Worm (Caenorhabditis elegans) whole organism, late embryonic: Measurements from ENCODE around the gene gsp-1.
A peak's percentile ranks its signal among the peaks of the same experiment; 100 is the strongest.

Experiments
- C08G9.2 ChIP-seq: sonication (generic microtip); optimal IDR thresholded peaks from 2 replicates; lab custom pipeline; 2016; ENCODE audit warnings: mild to moderate bottlenecking, missing genetic modification characterization, moderate library complexity, missing compliant biosample characterization
- C38D4.7 ChIP-seq: fragments of 200-800 bp; sonication (Bioruptor generic); optimal IDR thresholded peaks from 2 replicates; lab custom pipeline; 2018; ENCODE audit warnings: mild to moderate bottlenecking, missing genetic modification characterization, moderate library complexity, missing compliant biosample characterization
- F13H6.1 ChIP-seq: sonication (generic microtip); optimal IDR thresholded peaks from 2 replicates; lab custom pipeline; 2016; ENCODE audit warnings: missing genetic modification characterization, missing compliant biosample characterization
- K09A11.1 ChIP-seq: sonication (generic microtip); optimal IDR thresholded peaks from 2 replicates; lab custom pipeline; 2017; ENCODE audit warnings: antibody characterized with exemption, mild to moderate bottlenecking, missing genetic modification characterization, missing compliant biosample characterization; ENCODE audit not compliant: insufficient read depth
- T23F11.4 ChIP-seq: fragments of 200-800 bp; sonication (Bioruptor generic); optimal IDR thresholded peaks from 2 replicates; lab custom pipeline; 2018; ENCODE audit warnings: mild to moderate bottlenecking, missing genetic modification characterization, missing compliant biosample characterization
- ahr-1 ChIP-seq: sonication (generic microtip); optimal IDR thresholded peaks from 2 replicates; lab custom pipeline; 2016; ENCODE audit warnings: missing genetic modification characterization, missing compliant biosample characterization
- ceh-14 ChIP-seq: sonication (generic microtip); optimal IDR thresholded peaks from 2 replicates; lab custom pipeline; 2016; ENCODE audit warnings: missing genotype, missing genetic modification characterization, missing compliant biosample characterization
- ceh-18 ChIP-seq: sonication (generic microtip); optimal IDR thresholded peaks from 2 replicates; lab custom pipeline; 2016; ENCODE audit warnings: missing genetic modification characterization, missing compliant biosample characterization
- ceh-2 ChIP-seq: sonication (generic microtip); optimal IDR thresholded peaks from 2 replicates; lab custom pipeline; 2016; ENCODE audit warnings: missing genotype, missing genetic modification characterization, missing compliant biosample characterization
- ceh-30 ChIP-seq: fragments of 150-350 bp; optimal IDR thresholded peaks from 2 replicates; lab custom pipeline; 2014; ENCODE audit warnings: missing biosample characterization, missing genetic modification characterization
- che-1 ChIP-seq: sonication (generic microtip); optimal IDR thresholded peaks from 2 replicates; lab custom pipeline; 2016; ENCODE audit warnings: mild to moderate bottlenecking, missing genetic modification characterization, missing compliant biosample characterization
- elt-4 ChIP-seq: sonication (generic microtip); optimal IDR thresholded peaks from 2 replicates; lab custom pipeline; 2016; ENCODE audit warnings: missing genetic modification characterization, missing compliant biosample characterization
- gmeb-2 ChIP-seq: sonication (generic microtip); optimal IDR thresholded peaks from 2 replicates; lab custom pipeline; 2016; ENCODE audit warnings: missing genetic modification characterization, inconsistent platforms, missing compliant biosample characterization
- hlh-13 ChIP-seq: fragments of 200-800 bp; sonication (Bioruptor generic); optimal IDR thresholded peaks from 2 replicates; lab custom pipeline; 2018; ENCODE audit warnings: mild to moderate bottlenecking, missing genetic modification characterization, missing compliant biosample characterization
- hlh-15 ChIP-seq: sonication (generic microtip); optimal IDR thresholded peaks from 2 replicates; lab custom pipeline; 2016; ENCODE audit warnings: missing genetic modification characterization, missing compliant biosample characterization
- hlh-30 ChIP-seq: sonication (generic microtip); optimal IDR thresholded peaks from 2 replicates; lab custom pipeline; 2017; ENCODE audit warnings: antibody characterized with exemption, missing genetic modification characterization, missing compliant biosample characterization; ENCODE audit not compliant: insufficient read depth
- hlh-6 ChIP-seq: sonication (generic microtip); optimal IDR thresholded peaks from 2 replicates; lab custom pipeline; 2016; ENCODE audit warnings: missing genotype, missing genetic modification characterization, missing compliant biosample characterization
- hlh-8 ChIP-seq: sonication (generic microtip); optimal IDR thresholded peaks from 2 replicates; lab custom pipeline; 2016; ENCODE audit warnings: missing genotype, missing genetic modification characterization, missing compliant biosample characterization
- lim-6 ChIP-seq: sonication (generic microtip); optimal IDR thresholded peaks from 2 replicates; lab custom pipeline; 2016; ENCODE audit warnings: missing genetic modification characterization, missing compliant biosample characterization
- lin-11 ChIP-seq: fragments of 200-800 bp; sonication (Bioruptor generic); optimal IDR thresholded peaks from 2 replicates; lab custom pipeline; 2018; ENCODE audit warnings: mild to moderate bottlenecking, missing genetic modification characterization, missing compliant biosample characterization
- madf-2 ChIP-seq: sonication (generic microtip); optimal IDR thresholded peaks from 2 replicates; lab custom pipeline; 2017; ENCODE audit warnings: missing genetic modification characterization, missing compliant biosample characterization
- mec-3 ChIP-seq: sonication (generic microtip); optimal IDR thresholded peaks from 2 replicates; lab custom pipeline; 2016; ENCODE audit warnings: borderline replicate concordance, missing genetic modification characterization, missing compliant biosample characterization
- nfya-1 ChIP-seq: sonication (generic microtip); optimal IDR thresholded peaks from 2 replicates; lab custom pipeline; 2017; ENCODE audit warnings: missing genetic modification characterization, mild to moderate bottlenecking, missing compliant biosample characterization, antibody characterized with exemption, moderate library complexity
- odd-2 ChIP-seq: sonication (generic microtip); optimal IDR thresholded peaks from 2 replicates; lab custom pipeline; 2017; ENCODE audit warnings: antibody characterized with exemption, mild to moderate bottlenecking, missing genetic modification characterization, missing compliant biosample characterization
- pag-3 ChIP-seq: sonication (generic microtip); optimal IDR thresholded peaks from 2 replicates; lab custom pipeline; 2016; ENCODE audit warnings: missing compliant biosample characterization, missing genetic modification characterization, borderline replicate concordance
- pha-2 ChIP-seq: sonication (generic microtip); optimal IDR thresholded peaks from 2 replicates; lab custom pipeline; 2017; ENCODE audit warnings: mild to moderate bottlenecking, missing genetic modification characterization, missing compliant biosample characterization
- pqm-1 ChIP-seq: sonication (generic microtip); optimal IDR thresholded peaks from 2 replicates; lab custom pipeline; 2016; ENCODE audit warnings: missing genetic modification characterization, missing compliant biosample characterization
- sdc-2 ChIP-seq: sonication (generic microtip); optimal IDR thresholded peaks from 2 replicates; lab custom pipeline; 2016; ENCODE audit warnings: missing genotype, missing genetic modification characterization, missing compliant biosample characterization
- sox-2 ChIP-seq: fragments of 200-800 bp; sonication (Bioruptor generic); IDR thresholded peaks from 2 replicates; pipeline ENCODE4 v1.3.6; 2022; ENCODE audit warnings: missing genetic modification reagents, missing genetic modification characterization, missing compliant biosample characterization
- sox-4 ChIP-seq: sonication (generic microtip); optimal IDR thresholded peaks from 2 replicates; lab custom pipeline; 2017; ENCODE audit warnings: mild to moderate bottlenecking, missing genetic modification characterization, inconsistent platforms, missing compliant biosample characterization
- syd-9 ChIP-seq: sonication (generic microtip); optimal IDR thresholded peaks from 2 replicates; lab custom pipeline; 2016; ENCODE audit warnings: mild to moderate bottlenecking, missing genetic modification characterization, moderate library complexity, missing compliant biosample characterization
- tbx-7 ChIP-seq: sonication (generic microtip); optimal IDR thresholded peaks from 2 replicates; lab custom pipeline; 2016; ENCODE audit warnings: missing genotype, missing genetic modification characterization, missing compliant biosample characterization
- ttx-3 ChIP-seq: sonication (generic microtip); optimal IDR thresholded peaks from 2 replicates; lab custom pipeline; 2016; ENCODE audit warnings: missing genetic modification reagents, missing genetic modification characterization, missing compliant biosample characterization
- unc-3 ChIP-seq, 2 experiments: fragments of 200-800 bp in 1 of 2; sonication (Bioruptor generic) in 1 of 2; sonication (generic microtip) in 1 of 2; conservative IDR thresholded peaks in 1 of 2; optimal IDR thresholded peaks in 1 of 2; 2 replicates each; pipeline versions ENCODE4 v1.3.6 to Lab custom; 2016 to 2022; ENCODE audit warnings: missing compliant biosample characterization in 2 of 2, missing genetic modification characterization in 2 of 2, missing genetic modification reagents in 1 of 2
- unc-42 ChIP-seq: sonication (generic microtip); optimal IDR thresholded peaks from 2 replicates; lab custom pipeline; 2016; ENCODE audit warnings: missing genotype, missing genetic modification characterization, missing compliant biosample characterization
- unc-86 ChIP-seq: sonication (generic microtip); optimal IDR thresholded peaks from 2 replicates; lab custom pipeline; 2016; ENCODE audit warnings: missing genetic modification characterization, missing compliant biosample characterization
- ztf-16 ChIP-seq: sonication (generic microtip); optimal IDR thresholded peaks from 2 replicates; lab custom pipeline; 2017; ENCODE audit warnings: missing genetic modification characterization, missing compliant biosample characterization

The gsp-1 gene

DNA sequence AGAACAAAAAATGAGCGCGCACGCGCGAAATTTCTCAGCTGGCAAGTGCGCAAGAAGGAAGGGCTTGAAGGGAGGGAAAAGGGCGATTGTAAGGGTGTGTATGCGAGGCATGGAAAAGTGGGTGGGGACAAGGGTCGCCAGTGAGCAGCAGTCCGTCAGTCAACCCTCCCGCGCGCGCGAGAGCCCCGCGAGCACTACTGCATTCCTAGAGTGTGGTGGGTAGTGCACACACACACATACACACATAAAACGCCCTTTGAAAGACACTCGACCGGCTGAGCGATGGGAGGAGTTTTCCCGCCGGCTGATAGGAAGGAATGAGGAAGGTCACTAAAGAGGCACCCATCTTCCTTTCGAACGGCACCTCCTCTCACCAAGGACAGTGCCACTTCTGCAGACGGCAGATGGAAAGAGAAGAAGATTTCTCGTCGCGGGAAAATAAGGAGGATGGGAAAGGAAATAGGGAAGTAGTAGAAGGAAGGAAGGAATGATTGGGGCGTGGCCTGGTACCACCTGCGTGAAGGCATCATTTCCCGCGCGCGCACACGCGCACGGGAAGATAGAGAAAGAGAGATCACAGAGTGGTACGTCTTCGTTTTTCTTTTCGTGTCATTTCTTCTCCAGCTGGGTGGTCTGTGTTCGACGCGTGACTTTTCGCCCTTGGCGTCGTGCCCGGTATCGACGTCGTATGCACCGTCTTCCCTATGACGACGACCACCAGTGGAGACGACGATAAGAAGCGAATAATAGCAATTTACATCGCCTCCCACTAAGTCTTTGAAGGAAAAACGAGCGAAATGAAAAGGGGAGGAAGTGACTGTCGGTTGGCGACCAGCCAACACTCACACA is 34.9 kb downstream of the gsp-1 start (continued):
- TF ChIP-seq mec-3 (tag; lab: Kevin White, UChicago) (no peak), lim-6 (no peak), C38D4.7 (GFP tag; lab: Kevin White, UChicago) (peak; percentile 29), lin-11 (no peak), nfya-1 (tag; lab: Kevin White, UChicago) (no peak), unc-3 (GFP tag; conservative IDR thresholded peaks at IDR 0.05; lab: Robert Waterston, UW) (no peak), unc-3 (tag; optimal IDR thresholded peaks at IDR 0.05; lab: Kevin White, UChicago) (no peak), C08G9.2 (peak; percentile 1), ahr-1 (tag; lab: Kevin White, UChicago) (no peak), ttx-3 (tag; lab: Kevin White, UChicago) (peak; percentile 20), unc-86 (tag; lab: Kevin White, UChicago) (no peak), ceh-18 (peak; percentile 42), unc-42 (peak; percentile 44), pqm-1 (tag; lab: Kevin White, UChicago) (no peak), ceh-14 (tag; lab: Kevin White, UChicago) (peak; percentile 29), sox-4 (tag; lab: Kevin White, UChicago) (no peak), hlh-8 (tag; lab: Kevin White, UChicago) (no peak), T23F11.4 (peak; percentile 28), ceh-30 (tag; lab: Kevin White, UChicago) (no peak), hlh-6 (no peak), F13H6.1 (peak; percentile 2), madf-2 (no peak), ztf-16 (tag; lab: Kevin White, UChicago) (peak; percentile 27), syd-9 (tag; lab: Kevin White, UChicago) (peak; percentile 55), sdc-2 (tag; lab: Kevin White, UChicago) (no peak), gmeb-2 (tag; lab: Kevin White, UChicago) (no peak), tbx-7 (tag; lab: Kevin White, UChicago) (no peak), pha-2 (peak; percentile 56), odd-2 (tag; lab: Kevin White, UChicago) (no peak)

DNA sequence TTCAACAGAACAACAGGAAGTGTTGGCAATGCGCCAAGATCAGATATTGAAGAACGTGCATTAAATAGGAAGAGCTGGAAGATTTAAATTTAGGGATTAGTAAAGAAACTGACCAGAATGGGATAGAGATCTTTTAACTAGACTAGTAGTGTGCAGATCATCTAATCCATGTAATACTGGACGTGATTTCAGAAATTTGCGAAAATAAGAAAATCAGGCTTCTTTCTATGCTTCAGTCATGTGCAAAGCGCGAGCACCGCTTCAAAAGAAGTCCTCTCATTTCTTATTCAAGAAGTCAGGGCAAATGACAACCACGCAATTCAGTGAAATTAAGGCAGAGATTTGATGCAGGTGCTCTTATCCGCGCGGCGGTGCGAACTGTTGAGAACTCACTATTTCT is 35.8 kb downstream of the gsp-1 start:
- no peak for TF ChIP-seq sox-2
- no peak for TF ChIP-seq sdc-2 (tag; lab: Kevin White, UChicago)
- no peak for TF ChIP-seq hlh-13
- no peak for TF ChIP-seq pag-3
- no peak for TF ChIP-seq hlh-6
- no peak for TF ChIP-seq F13H6.1
- TF ChIP-seq che-1 (tag; lab: Kevin White, UChicago): no peak
- TF ChIP-seq hlh-15 (tag; lab: Kevin White, UChicago): no peak
- no peak for TF ChIP-seq elt-4

- TF ChIP-seq hlh-30 (tag; lab: Kevin White, UChicago) (peak; percentile 37), ceh-18 (peak; percentile 39), K09A11.1 (tag; lab: Kevin White, UChicago) (peak; percentile 26), ceh-2 (no peak)
These were observed 37.0 kb downstream of the gsp-1 start for ce11 chrV:10719019-10719832.
